Fruit fly (Drosophila melanogaster) whole organism, embryonic: ENCODE measurements around the gene CG17036.

ENCODE experiments used
- Adf1 ChIP-seq: fragments of 200-800 bp; sonication (Bioruptor generic); IDR thresholded peaks from 2 replicates; pipeline ENCODE4 v1.3.6; 2022; ENCODE audit warnings: missing biosample characterization, missing genetic modification characterization
- CG11398 ChIP-seq: fragments of 200-800 bp; sonication (Bioruptor generic); optimal IDR thresholded peaks from 2 replicates; lab custom pipeline; 2016; ENCODE audit warnings: missing biosample characterization, missing genetic modification characterization
- CG12659 ChIP-seq: fragments of 200-800 bp; sonication (Bioruptor generic); optimal IDR thresholded peaks from 3 replicates; lab custom pipeline; 2017; ENCODE audit warnings: mild to moderate bottlenecking, missing biosample characterization, missing genetic modification reagents, missing genetic modification characterization
- CG14860 ChIP-seq: fragments of 200-800 bp; sonication (Bioruptor generic); IDR thresholded peaks from 3 replicates; pipeline ENCODE4 v1.3.6; 2022; ENCODE audit warnings: missing biosample characterization, missing genetic modification characterization; ENCODE audit not compliant: partially characterized antibody
- CG15601 ChIP-seq: fragments of 200-800 bp; sonication (Bioruptor generic); optimal IDR thresholded peaks from 3 replicates; lab custom pipeline; 2019; ENCODE audit warnings: missing biosample characterization, mild to moderate bottlenecking, missing genetic modification characterization, moderate library complexity
- CG17186 ChIP-seq: fragments of 200-800 bp; sonication (Bioruptor generic); optimal IDR thresholded peaks from 3 replicates; lab custom pipeline; 2017; ENCODE audit warnings: missing biosample characterization, missing genetic modification reagents, missing genetic modification characterization
- CG1792 ChIP-seq: fragments of 200-800 bp; sonication (Bioruptor generic); optimal IDR thresholded peaks from 2 replicates; lab custom pipeline; 2016; ENCODE audit warnings: missing biosample characterization, missing genetic modification characterization
- CG18619 ChIP-seq: fragments of 200-800 bp; sonication (Bioruptor generic); optimal IDR thresholded peaks from 3 replicates; lab custom pipeline; 2017; ENCODE audit warnings: missing biosample characterization, mild to moderate bottlenecking, missing genetic modification characterization
- CG2202 ChIP-seq: fragments of 200-800 bp; sonication (Bioruptor generic); optimal IDR thresholded peaks from 2 replicates; lab custom pipeline; 2018; ENCODE audit warnings: missing biosample characterization, mild to moderate bottlenecking, missing genetic modification characterization
- CG2889 ChIP-seq: fragments of 200-800 bp; sonication (Bioruptor generic); IDR thresholded peaks from 3 replicates; pipeline ENCODE4 v1.3.6; 2022; ENCODE audit warnings: missing biosample characterization, missing genetic modification characterization
- CG31388 ChIP-seq: fragments of 200-800 bp; sonication (Bioruptor generic); optimal IDR thresholded peaks from 2 replicates; lab custom pipeline; 2016; ENCODE audit warnings: missing biosample characterization, missing genetic modification characterization
- CG3281 ChIP-seq: fragments of 200-800 bp; sonication (Bioruptor generic); optimal IDR thresholded peaks from 3 replicates; lab custom pipeline; 2017; ENCODE audit warnings: missing biosample characterization, mild to moderate bottlenecking, missing genetic modification characterization
- CG42726 ChIP-seq: fragments of 200-800 bp; sonication (Bioruptor generic); IDR thresholded peaks from 2 replicates; pipeline ENCODE4 v1.3.6; 2022; ENCODE audit warnings: missing biosample characterization, missing genetic modification characterization; ENCODE audit not compliant: partially characterized antibody
- CG43689 ChIP-seq: fragments of 200-800 bp; sonication (Bioruptor generic); IDR thresholded peaks from 2 replicates; pipeline ENCODE4 v1.3.6; 2022; ENCODE audit warnings: missing biosample characterization, missing genetic modification characterization
- CG8359 ChIP-seq: fragments of 200-800 bp; sonication (Bioruptor generic); optimal IDR thresholded peaks from 2 replicates; lab custom pipeline; 2017; ENCODE audit warnings: missing biosample characterization, mild to moderate bottlenecking, missing genetic modification characterization, borderline replicate concordance
- CHES-1-like ChIP-seq: fragments of 200-800 bp; sonication (Bioruptor generic); optimal IDR thresholded peaks from 2 replicates; lab custom pipeline; 2016; ENCODE audit warnings: missing biosample characterization, missing genetic modification characterization
- Dbx ChIP-seq: fragments of 200-800 bp; sonication (Bioruptor generic); IDR thresholded peaks from 3 replicates; pipeline ENCODE4 v1.3.6; 2022; ENCODE audit warnings: missing biosample characterization, missing genetic modification characterization
- Dip3 ChIP-seq: fragments of 200-800 bp; sonication (Bioruptor generic); optimal IDR thresholded peaks from 3 replicates; lab custom pipeline; 2016; ENCODE audit warnings: missing biosample characterization, missing genetic modification characterization
- Eip74EF ChIP-seq, 2 experiments: fragments of 200-800 bp in 1 of 2; fragments of >200 bp in 1 of 2; sonication (Bioruptor generic) in 1 of 2; optimal IDR thresholded peaks; 2 replicates each; lab custom pipeline; 2017 to 2019; ENCODE audit warnings: missing biosample characterization in 2 of 2, missing genetic modification characterization in 2 of 2, mild to moderate bottlenecking in 1 of 2, moderate library complexity in 1 of 2
- HHEX ChIP-seq: fragments of 200-800 bp; sonication (Bioruptor generic); optimal IDR thresholded peaks from 3 replicates; lab custom pipeline; 2017; ENCODE audit warnings: missing biosample characterization, mild to moderate bottlenecking, missing genetic modification characterization, missing genetic modification reagents
- HLH3B ChIP-seq: fragments of 200-800 bp; sonication (Bioruptor generic); IDR thresholded peaks from 2 replicates; pipeline ENCODE4 v1.3.6; 2022; ENCODE audit warnings: missing biosample characterization, missing genetic modification characterization
- Hr3 ChIP-seq: fragments of 200-800 bp; sonication (Bioruptor generic); optimal IDR thresholded peaks from 3 replicates; lab custom pipeline; 2016; ENCODE audit warnings: missing biosample characterization, missing genetic modification characterization
- Meics ChIP-seq: fragments of 200-800 bp; sonication (Bioruptor generic); optimal IDR thresholded peaks from 2 replicates; lab custom pipeline; 2017; ENCODE audit warnings: missing biosample characterization, mild to moderate bottlenecking, missing genetic modification characterization
- Nf-YA ChIP-seq: fragments of 200-800 bp; sonication (Bioruptor generic); IDR thresholded peaks from 2 replicates; pipeline ENCODE4 v1.3.6; 2022; ENCODE audit warnings: missing biosample characterization, missing genetic modification characterization
- Sox102F ChIP-seq: fragments of 200-800 bp; sonication (Bioruptor generic); optimal IDR thresholded peaks from 2 replicates; lab custom pipeline; 2018; ENCODE audit warnings: missing biosample characterization, mild to moderate bottlenecking, missing genetic modification characterization, moderate library complexity
- ase ChIP-seq: fragments of 200-800 bp; sonication (Bioruptor generic); IDR thresholded peaks from 3 replicates; pipeline ENCODE4 v1.3.6; 2022; ENCODE audit warnings: missing biosample characterization, missing genetic modification characterization
- ci ChIP-seq: fragments of 200-800 bp; sonication (Bioruptor generic); IDR thresholded peaks from 3 replicates; pipeline ENCODE4 v1.3.6; 2022; ENCODE audit warnings: missing biosample characterization, missing genetic modification characterization
- dmrt11E ChIP-seq: fragments of 200-800 bp; sonication (Bioruptor generic); optimal IDR thresholded peaks from 3 replicates; lab custom pipeline; 2018; ENCODE audit warnings: missing biosample characterization, mild to moderate bottlenecking, missing genetic modification characterization, moderate library complexity
- ewg ChIP-seq: fragments of 200-800 bp; sonication (Bioruptor generic); optimal IDR thresholded peaks from 3 replicates; lab custom pipeline; 2017; ENCODE audit warnings: mild to moderate bottlenecking, missing biosample characterization, missing genetic modification reagents, missing genetic modification characterization
- exex ChIP-seq: fragments of 200-800 bp; sonication (Bioruptor generic); optimal IDR thresholded peaks from 4 replicates; lab custom pipeline; 2018; ENCODE audit warnings: missing biosample characterization, mild to moderate bottlenecking, missing genetic modification characterization, moderate library complexity
- fd3F ChIP-seq: fragments of 200-800 bp; sonication (Bioruptor generic); optimal IDR thresholded peaks from 2 replicates; lab custom pipeline; 2018; ENCODE audit warnings: missing biosample characterization, mild to moderate bottlenecking, missing genetic modification characterization, moderate library complexity
- fru ChIP-seq: fragments of >200 bp; optimal IDR thresholded peaks from 2 replicates; lab custom pipeline; 2017
- grau ChIP-seq: fragments of 200-800 bp; optimal IDR thresholded peaks from 3 replicates; lab custom pipeline; 2019; ENCODE audit warnings: missing biosample characterization, mild to moderate bottlenecking, missing genetic modification characterization, moderate library complexity
- gt ChIP-seq: fragments of 200-800 bp; sonication (Bioruptor generic); IDR thresholded peaks from 2 replicates; pipeline ENCODE4 v1.3.6; 2022; ENCODE audit warnings: missing biosample characterization, missing genetic modification characterization
- lbe ChIP-seq: fragments of 200-800 bp; sonication (Bioruptor generic); optimal IDR thresholded peaks from 2 replicates; lab custom pipeline; 2016; ENCODE audit warnings: missing biosample characterization, mild to moderate bottlenecking, missing genetic modification characterization
- mam ChIP-seq: fragments of 200-800 bp; sonication (Bioruptor generic); optimal IDR thresholded peaks from 3 replicates; lab custom pipeline; 2016; ENCODE audit warnings: missing biosample characterization, missing genetic modification characterization
- nmo ChIP-seq: fragments of 200-800 bp; sonication (Bioruptor generic); optimal IDR thresholded peaks from 2 replicates; lab custom pipeline; 2018; ENCODE audit warnings: missing biosample characterization, mild to moderate bottlenecking, missing genetic modification characterization, moderate library complexity
- nom ChIP-seq: fragments of 200-800 bp; sonication (Bioruptor generic); optimal IDR thresholded peaks from 2 replicates; lab custom pipeline; 2017; ENCODE audit warnings: missing biosample characterization, missing genetic modification characterization, mild to moderate bottlenecking, moderate library complexity, missing genetic modification reagents
- odd ChIP-seq: fragments of 200-800 bp; sonication (Bioruptor generic); optimal IDR thresholded peaks from 2 replicates; lab custom pipeline; 2017; ENCODE audit warnings: missing biosample characterization, mild to moderate bottlenecking, missing genetic modification characterization
- otp ChIP-seq: fragments of 200-800 bp; sonication (Bioruptor generic); IDR thresholded peaks from 3 replicates; pipeline ENCODE4, ENCODE4 v1.3.6; 2022; ENCODE audit warnings: missing biosample characterization, missing genetic modification characterization
- pros ChIP-seq: fragments of 200-800 bp; sonication (Bioruptor generic); optimal IDR thresholded peaks from 3 replicates; lab custom pipeline; 2019; ENCODE audit warnings: missing biosample characterization, mild to moderate bottlenecking, missing genetic modification characterization, moderate library complexity
- repo ChIP-seq: fragments of 200-800 bp; sonication (Bioruptor generic); optimal IDR thresholded peaks from 2 replicates; lab custom pipeline; 2016; ENCODE audit warnings: missing biosample characterization, missing genetic modification characterization
- salm ChIP-seq: fragments of 200-800 bp; sonication (Bioruptor generic); optimal IDR thresholded peaks from 2 replicates; lab custom pipeline; 2018; ENCODE audit warnings: missing biosample characterization, mild to moderate bottlenecking, missing genetic modification characterization
- sc ChIP-seq, 3 experiments: fragments of >200 bp in 2 of 3; fragments of 200-800 bp in 1 of 3; sonication (Bioruptor generic) in 1 of 3; optimal IDR thresholded peaks; 2 replicates in 2 of 3; 3 replicates in 1 of 3; lab custom pipeline; 2017; ENCODE audit warnings: mild to moderate bottlenecking in 1 of 3, missing biosample characterization in 1 of 3, missing genetic modification characterization in 1 of 3, missing genetic modification reagents in 1 of 3
- sob ChIP-seq: fragments of 200-800 bp; sonication (Bioruptor generic); IDR thresholded peaks from 2 replicates; pipeline ENCODE4 v1.3.6; 2022; ENCODE audit warnings: missing biosample characterization, missing genetic modification characterization
- tio ChIP-seq: fragments of 200-800 bp; sonication (Bioruptor generic); optimal IDR thresholded peaks from 2 replicates; lab custom pipeline; 2017; ENCODE audit warnings: missing biosample characterization, missing genetic modification characterization, inconsistent platforms
- toy ChIP-seq: fragments of 200-800 bp; sonication (Bioruptor generic); IDR thresholded peaks from 2 replicates; pipeline ENCODE4 v1.3.6; 2022; ENCODE audit warnings: missing biosample characterization, missing genetic modification characterization
- tx ChIP-seq: fragments of 200-800 bp; sonication (Bioruptor generic); optimal IDR thresholded peaks from 2 replicates; lab custom pipeline; 2016; ENCODE audit warnings: missing biosample characterization, missing genetic modification characterization
- zfh1 ChIP-seq: fragments of 200-800 bp; sonication (Bioruptor generic); IDR thresholded peaks from 3 replicates; pipeline ENCODE4 v1.3.6; 2022; ENCODE audit warnings: missing biosample characterization, missing genetic modification characterization

Gene CG17036

dm6 chr2L:12721794-12722315 lies 21.3 kb upstream of the CG17036 start, which contains the start of gene Pih1D1 (continued):
- TF ChIP-seq lbe (GFP tag; lab: Kevin White, UChicago) = no peak
- peak; percentile 73 for TF ChIP-seq Adf1 (GFP tag; lab: Robert Waterston, UW)
- TF ChIP-seq salm (tag; lab: Kevin White, UChicago) = peak; percentile 62
- TF ChIP-seq CG43689 (GFP tag; lab: Robert Waterston, UW) = peak; percentile 90
- TF ChIP-seq mam (GFP tag; lab: Kevin White, UChicago) = peak; percentile 96
- peak; percentile 95 for TF ChIP-seq zfh1
- TF ChIP-seq repo = peak; percentile 86
- peak; percentile 90 for TF ChIP-seq ci (GFP tag; lab: Robert Waterston, UW)
- peak; percentile 92 for TF ChIP-seq HLH3B (GFP tag; lab: Robert Waterston, UW)
- peak; percentile 99 for TF ChIP-seq nmo (GFP tag; lab: Kevin White, UChicago)
- peak; percentile 95 for TF ChIP-seq grau
- peak; percentile 97 for TF ChIP-seq Hr3
- peak; percentile 94 for TF ChIP-seq dmrt11E
- TF ChIP-seq nom = peak; percentile 63
- TF ChIP-seq CG8359 = peak; percentile 84
- TF ChIP-seq CG11398 (GFP tag; lab: Kevin White, UChicago) = peak; percentile 80
- TF ChIP-seq gt (GFP tag; lab: Robert Waterston, UW) = peak; percentile 86
- peak; percentile 96 for TF ChIP-seq CG12659 (GFP tag; lab: Kevin White, UChicago)
- peak; percentile 93 for TF ChIP-seq tx (GFP tag; lab: Kevin White, UChicago)
- TF ChIP-seq CG15601 = no peak
- TF ChIP-seq exex (tag; lab: Kevin White, UChicago) = peak; percentile 70
- no peak for TF ChIP-seq pros (GFP tag; lab: Kevin White, UChicago)
- TF ChIP-seq CG17186 (GFP tag; lab: Kevin White, UChicago) = peak; percentile 59
- TF ChIP-seq fd3F (GFP tag; lab: Kevin White, UChicago) = peak; percentile 92
- TF ChIP-seq CG3281 (GFP tag; lab: Kevin White, UChicago) = peak; percentile 96
- TF ChIP-seq Eip74EF (GFP tag; optimal IDR thresholded peaks at IDR 0.05; lab: Kevin White, UChicago) = peak in 1 of 2 experiments; percentile 88
- no peak for TF ChIP-seq sc (optimal IDR thresholded peaks at IDR 0.05; lab: Kevin White, UChicago)
- peak; percentile 92 for TF ChIP-seq sc (GFP tag; optimal IDR thresholded peaks at IDR 0.05; lab: Kevin White, UChicago)
- TF ChIP-seq fru (lab: Kevin White, UChicago) = no peak
- peak; percentile 97 for TF ChIP-seq tio (GFP tag; lab: Kevin White, UChicago)
- peak; percentile 80 for TF ChIP-seq Nf-YA (GFP tag; lab: Robert Waterston, UW)
- peak; percentile 88 for TF ChIP-seq CG31388
- TF ChIP-seq ewg (GFP tag; lab: Kevin White, UChicago) = peak; percentile 90
- TF ChIP-seq CG42726 (GFP tag; lab: Robert Waterston, UW) = no peak
- TF ChIP-seq Meics (GFP tag; lab: Kevin White, UChicago) = peak; percentile 96
- TF ChIP-seq odd (GFP tag; lab: Kevin White, UChicago) = peak; percentile 67
- TF ChIP-seq Dip3 = peak; percentile 94
- TF ChIP-seq sob = peak; percentile 96
- peak; percentile 96 for TF ChIP-seq Dbx (GFP tag; lab: Robert Waterston, UW)
- peak; percentile 90 for TF ChIP-seq CHES-1-like (GFP tag; lab: Kevin White, UChicago)
- peak; percentile 95 for TF ChIP-seq ase (GFP tag; lab: Robert Waterston, UW)
- peak; percentile 93 for TF ChIP-seq toy
- peak; percentile 94 for TF ChIP-seq HHEX
- peak; percentile 95 for TF ChIP-seq Sox102F (GFP tag; lab: Kevin White, UChicago)
- TF ChIP-seq CG2202 (tag; lab: Kevin White, UChicago) = peak; percentile 75
- peak; percentile 96 for TF ChIP-seq CG2889 (GFP tag; lab: Robert Waterston, UW)
- TF ChIP-seq CG14860 (GFP tag; lab: Robert Waterston, UW) = no peak
- peak; percentile 94 for TF ChIP-seq CG18619 (GFP tag; lab: Kevin White, UChicago)
- TF ChIP-seq CG1792 (GFP tag; lab: Kevin White, UChicago) = peak; percentile 84
- peak; percentile 91 for TF ChIP-seq otp (GFP tag; lab: Robert Waterston, UW)
